Fruit fly (Drosophila melanogaster) whole organism, embryonic: Measurements from ENCODE around the gene Shaw.

Experiments
- Blimp-1 ChIP-seq: fragments of 200-800 bp; sonication (Bioruptor generic); optimal IDR thresholded peaks from 3 replicates; lab custom pipeline; 2018; ENCODE audit warnings: missing biosample characterization, missing genetic modification characterization, mild to moderate bottlenecking, moderate library complexity, missing genetic modification reagents
- CG10274 ChIP-seq: fragments of 200-800 bp; sonication (Bioruptor generic); optimal IDR thresholded peaks from 3 replicates; lab custom pipeline; 2017; ENCODE audit warnings: missing biosample characterization, mild to moderate bottlenecking, missing genetic modification characterization
- CG10462 ChIP-seq: fragments of 200-800 bp; sonication (Bioruptor generic); optimal IDR thresholded peaks from 2 replicates; lab custom pipeline; 2016; ENCODE audit warnings: missing biosample characterization, missing genetic modification characterization
- CG13123 ChIP-seq: fragments of 200-800 bp; sonication (Bioruptor generic); optimal IDR thresholded peaks from 2 replicates; lab custom pipeline; 2016; ENCODE audit warnings: missing biosample characterization, missing genetic modification characterization
- CG15073 ChIP-seq: fragments of 200-800 bp; sonication (Bioruptor generic); optimal IDR thresholded peaks from 2 replicates; lab custom pipeline; 2016; ENCODE audit warnings: missing biosample characterization, missing genetic modification characterization
- CG15479 ChIP-seq: fragments of 200-800 bp; sonication (Bioruptor generic); optimal IDR thresholded peaks from 3 replicates; lab custom pipeline; 2019; ENCODE audit warnings: missing biosample characterization, mild to moderate bottlenecking, missing genetic modification characterization, moderate library complexity
- CG15514 ChIP-seq: fragments of 200-800 bp; sonication (Bioruptor generic); optimal IDR thresholded peaks from 3 replicates; lab custom pipeline; 2017; ENCODE audit warnings: missing biosample characterization, missing genetic modification characterization, mild to moderate bottlenecking, moderate library complexity, missing genetic modification reagents
- CG16863 ChIP-seq: fragments of 200-800 bp; sonication (Bioruptor generic); optimal IDR thresholded peaks from 3 replicates; lab custom pipeline; 2016; ENCODE audit warnings: missing biosample characterization, missing genetic modification characterization
- CG18599 ChIP-seq: fragments of 200-800 bp; sonication (Bioruptor generic); optimal IDR thresholded peaks from 3 replicates; lab custom pipeline; 2017; ENCODE audit warnings: missing biosample characterization, missing genetic modification characterization, mild to moderate bottlenecking, moderate library complexity, missing genetic modification reagents
- CG2120 ChIP-seq: fragments of 200-800 bp; sonication (Bioruptor generic); optimal IDR thresholded peaks from 3 replicates; lab custom pipeline; 2016; ENCODE audit warnings: missing biosample characterization, missing genetic modification characterization
- CG31441 ChIP-seq: fragments of 200-800 bp; sonication (Bioruptor generic); IDR thresholded peaks from 2 replicates; pipeline ENCODE4 v1.3.6; 2022; ENCODE audit warnings: missing biosample characterization, missing genetic modification characterization
- CG33557 ChIP-seq: fragments of 200-800 bp; sonication (Bioruptor generic); optimal IDR thresholded peaks from 2 replicates; lab custom pipeline; 2019; ENCODE audit warnings: missing biosample characterization, mild to moderate bottlenecking, missing genetic modification characterization, moderate library complexity
- CG3726 ChIP-seq: fragments of 200-800 bp; sonication (Bioruptor generic); IDR thresholded peaks from 3 replicates; pipeline ENCODE4, ENCODE4 v1.3.6; 2022; ENCODE audit warnings: missing biosample characterization, missing genetic modification characterization
- CG6813 ChIP-seq: fragments of 200-800 bp; sonication (Bioruptor generic); optimal IDR thresholded peaks from 2 replicates; lab custom pipeline; 2017; ENCODE audit warnings: missing biosample characterization, missing genetic modification characterization, mild to moderate bottlenecking, moderate library complexity, missing genetic modification reagents
- CG7839 ChIP-seq: fragments of 200-800 bp; sonication (Bioruptor generic); optimal IDR thresholded peaks from 3 replicates; lab custom pipeline; 2018; ENCODE audit warnings: missing biosample characterization, mild to moderate bottlenecking, missing genetic modification characterization, moderate library complexity
- CG7963 ChIP-seq: fragments of 200-800 bp; sonication (Bioruptor generic); IDR thresholded peaks from 3 replicates; pipeline ENCODE4 v1.3.6; 2022; ENCODE audit warnings: missing biosample characterization, missing genetic modification characterization; ENCODE audit not compliant: partially characterized antibody
- CG8359 ChIP-seq: fragments of 200-800 bp; sonication (Bioruptor generic); optimal IDR thresholded peaks from 2 replicates; lab custom pipeline; 2017; ENCODE audit warnings: missing biosample characterization, mild to moderate bottlenecking, missing genetic modification characterization, borderline replicate concordance
- CG8944 ChIP-seq: fragments of 200-800 bp; sonication (Bioruptor generic); optimal IDR thresholded peaks from 3 replicates; lab custom pipeline; 2016; ENCODE audit warnings: missing biosample characterization, missing genetic modification characterization
- E2f2 ChIP-seq: fragments of 200-800 bp; sonication (Bioruptor generic); IDR thresholded peaks from 2 replicates; pipeline ENCODE4 v1.3.6; 2022; ENCODE audit warnings: missing biosample characterization, missing genetic modification characterization
- H2.0 ChIP-seq: fragments of 200-800 bp; sonication (Bioruptor generic); IDR thresholded peaks from 2 replicates; pipeline ENCODE4 v1.3.6; 2022; ENCODE audit warnings: missing biosample characterization, missing genetic modification characterization
- HmgZ ChIP-seq: fragments of 200-800 bp; sonication (Bioruptor generic); optimal IDR thresholded peaks from 2 replicates; lab custom pipeline; 2018; ENCODE audit warnings: missing biosample characterization, mild to moderate bottlenecking, missing genetic modification characterization
- Hsf ChIP-seq: fragments of 200-800 bp; sonication (Bioruptor generic); optimal IDR thresholded peaks from 3 replicates; lab custom pipeline; 2016; ENCODE audit warnings: missing biosample characterization, missing genetic modification characterization
- NK7.1 ChIP-seq: fragments of 200-800 bp; sonication (Bioruptor generic); optimal IDR thresholded peaks from 3 replicates; lab custom pipeline; 2016; ENCODE audit warnings: missing biosample characterization, missing genetic modification characterization
- Tbp ChIP-seq: fragments of >200 bp; optimal IDR thresholded peaks from 2 replicates; lab custom pipeline; 2018; ENCODE audit warnings: missing biosample characterization, missing genetic modification characterization
- Xrp1 ChIP-seq: fragments of 200-800 bp; sonication (Bioruptor generic); IDR thresholded peaks from 2 replicates; pipeline ENCODE4 v1.3.6; 2022; ENCODE audit warnings: missing biosample characterization, missing genetic modification characterization
- abd-A ChIP-seq: fragments of 200-800 bp; sonication (Bioruptor generic); optimal IDR thresholded peaks from 3 replicates; lab custom pipeline; 2019; ENCODE audit warnings: missing biosample characterization, mild to moderate bottlenecking, missing genetic modification characterization, moderate library complexity
- ac ChIP-seq: fragments of 200-800 bp; sonication (Bioruptor generic); optimal IDR thresholded peaks from 3 replicates; lab custom pipeline; 2017; ENCODE audit warnings: missing biosample characterization, mild to moderate bottlenecking, missing genetic modification characterization
- ap ChIP-seq: fragments of 200-800 bp; sonication (Bioruptor generic); IDR thresholded peaks from 2 replicates; pipeline ENCODE4 v1.3.6; 2022; ENCODE audit warnings: missing biosample characterization, missing genetic modification characterization
- az2 ChIP-seq: fragments of 200-800 bp; sonication (Bioruptor generic); optimal IDR thresholded peaks from 3 replicates; lab custom pipeline; 2016; ENCODE audit warnings: missing biosample characterization, missing genetic modification characterization
- cas ChIP-seq: fragments of 200-800 bp; sonication (Bioruptor generic); IDR thresholded peaks from 2 replicates; pipeline ENCODE4 v1.3.6; 2022; ENCODE audit warnings: missing biosample characterization, missing genetic modification characterization
- cg ChIP-seq: fragments of 200-800 bp; sonication (Bioruptor generic); optimal IDR thresholded peaks from 3 replicates; lab custom pipeline; 2019; ENCODE audit warnings: missing biosample characterization, mild to moderate bottlenecking, missing genetic modification characterization, moderate library complexity
- chinmo ChIP-seq: fragments of 200-800 bp; sonication (Bioruptor generic); IDR thresholded peaks from 4 replicates; pipeline ENCODE4 v1.3.6; 2022; ENCODE audit warnings: missing biosample characterization, missing genetic modification characterization; ENCODE audit not compliant: partially characterized antibody
- dati ChIP-seq: fragments of 200-800 bp; sonication (Bioruptor generic); IDR thresholded peaks from 2 replicates; pipeline ENCODE4 v1.3.6; 2022; ENCODE audit warnings: missing biosample characterization, missing genetic modification characterization
- emc ChIP-seq: fragments of 200-800 bp; sonication (Bioruptor generic); optimal IDR thresholded peaks from 2 replicates; lab custom pipeline; 2016; ENCODE audit warnings: missing biosample characterization, missing genetic modification characterization
- fu2 ChIP-seq: fragments of 200-800 bp; sonication (Bioruptor generic); optimal IDR thresholded peaks from 2 replicates; lab custom pipeline; 2016; ENCODE audit warnings: missing biosample characterization, missing genetic modification characterization
- jigr1 ChIP-seq: fragments of 200-800 bp; sonication (Bioruptor generic); IDR thresholded peaks from 3 replicates; pipeline ENCODE4 v1.3.6; 2022; ENCODE audit warnings: missing biosample characterization, missing genetic modification characterization
- kah ChIP-seq: fragments of 200-800 bp; sonication (Bioruptor generic); optimal IDR thresholded peaks from 2 replicates; lab custom pipeline; 2018; ENCODE audit warnings: missing biosample characterization, mild to moderate bottlenecking, missing genetic modification characterization
- lilli ChIP-seq: fragments of 200-800 bp; sonication (Bioruptor generic); optimal IDR thresholded peaks from 3 replicates; lab custom pipeline; 2016; ENCODE audit warnings: missing biosample characterization, missing genetic modification characterization
- luna ChIP-seq: fragments of 200-800 bp; sonication (Bioruptor generic); optimal IDR thresholded peaks from 2 replicates; lab custom pipeline; 2016; ENCODE audit warnings: missing biosample characterization, missing genetic modification characterization
- onecut ChIP-seq: fragments of 200-800 bp; sonication (Bioruptor generic); IDR thresholded peaks from 2 replicates; pipeline ENCODE4 v1.3.6; 2022; ENCODE audit warnings: missing biosample characterization, missing genetic modification characterization
- scrt ChIP-seq: fragments of 200-800 bp; sonication (Bioruptor generic); optimal IDR thresholded peaks from 2 replicates; lab custom pipeline; 2018; ENCODE audit warnings: missing biosample characterization, mild to moderate bottlenecking, missing genetic modification characterization, moderate library complexity
- sens ChIP-seq: fragments of 200-800 bp; sonication (Bioruptor generic); peaks from one replicate; lab custom pipeline; 2016; ENCODE audit warnings: missing biosample characterization, missing genetic modification characterization
- sisA ChIP-seq: fragments of 200-800 bp; sonication (Bioruptor generic); IDR thresholded peaks from 2 replicates; pipeline ENCODE4 v1.3.6; 2022; ENCODE audit warnings: missing biosample characterization, missing genetic modification characterization

The Shaw gene

dm6 chr2L:3719414-3719959 lies 1.5 kb downstream of the Shaw start (continued):
- TF ChIP-seq CG2120 (GFP tag; lab: Kevin White, UChicago) (peak; percentile 46), sisA (GFP tag; lab: Robert Waterston, UW) (no peak), NK7.1 (no peak), E2f2 (GFP tag; lab: Robert Waterston, UW) (peak; percentile 16; the same call in 1 of the 2 replicates), fu2 (GFP tag; lab: Kevin White, UChicago) (no peak), CG13123 (GFP tag; lab: Kevin White, UChicago) (no peak), ap (GFP tag; lab: Robert Waterston, UW) (no peak), onecut (GFP tag; lab: Robert Waterston, UW) (no peak), CG16863 (GFP tag; lab: Kevin White, UChicago) (no peak), scrt (GFP tag; lab: Kevin White, UChicago) (peak; percentile 19), CG15073 (GFP tag; lab: Kevin White, UChicago) (no peak), lilli (GFP tag; lab: Kevin White, UChicago) (peak; percentile 23), CG15514 (GFP tag; lab: Kevin White, UChicago) (peak; percentile 1), ac (GFP tag; lab: Kevin White, UChicago) (no peak), H2.0 (0 out of 2 replicates have a peak, but pooled peaks have one; percentile 16), Hsf (peak; percentile 3), Blimp-1 (GFP tag; lab: Kevin White, UChicago) (no peak), Xrp1 (GFP tag; lab: Robert Waterston, UW) (0 out of 2 replicates have a peak, but pooled peaks have one; percentile 21), az2 (GFP tag; lab: Kevin White, UChicago) (no peak), CG3726 (GFP tag; lab: Robert Waterston, UW) (no peak)
- TF ChIP-seq, all 482 proteins: peak for 57

- TF ChIP-seq CG33557 (GFP tag; lab: Kevin White, UChicago), result no peak
- TF ChIP-seq cas (GFP tag; lab: Robert Waterston, UW), result 0 out of 2 replicates have a peak, but pooled peaks have one; percentile 15
- TF ChIP-seq CG15479 (GFP tag; lab: Kevin White, UChicago), result no peak
- TF ChIP-seq Tbp (GFP tag; lab: Kevin White, UChicago), result no peak
- no peak for TF ChIP-seq CG8944 (GFP tag; lab: Kevin White, UChicago)
- no peak for TF ChIP-seq CG8359 (GFP tag; lab: Kevin White, UChicago)
- no peak for TF ChIP-seq luna (GFP tag; lab: Kevin White, UChicago)
- TF ChIP-seq NK7.1, result no peak
- TF ChIP-seq abd-A (tag; lab: Kevin White, UChicago), result peak; percentile 70
- TF ChIP-seq jigr1 (GFP tag; lab: Robert Waterston, UW), result no peak
- 0 out of 4 replicates have a peak, but pooled peaks have one; percentile 40 for TF ChIP-seq chinmo (GFP tag; lab: Robert Waterston, UW)
- TF ChIP-seq CG7839 (tag; lab: Kevin White, UChicago), result no peak
- TF ChIP-seq CG18599 (GFP tag; lab: Kevin White, UChicago), result peak; percentile 4
- peak; percentile 26 for TF ChIP-seq CG10274 (GFP tag; lab: Kevin White, UChicago)
- no peak for TF ChIP-seq CG10462 (GFP tag; lab: Kevin White, UChicago)
- no peak for TF ChIP-seq dati
- no peak for TF ChIP-seq sens (GFP tag; lab: Kevin White, UChicago)
- peak; percentile 94 for TF ChIP-seq scrt (GFP tag; lab: Kevin White, UChicago)
- no peak for TF ChIP-seq cg (GFP tag; lab: Kevin White, UChicago)
- TF ChIP-seq CG31441, result no peak
- TF ChIP-seq emc, result no peak
- TF ChIP-seq CG6813, result no peak
- no peak for TF ChIP-seq HmgZ (tag; lab: Kevin White, UChicago)
- no peak for TF ChIP-seq CG7963 (GFP tag; lab: Robert Waterston, UW)
- peak; percentile 41 for TF ChIP-seq kah (GFP tag; lab: Kevin White, UChicago)
These were observed 11.7 kb downstream of the Shaw start for dm6 chr2L:3729635-3730034.
